Fruit fly (Drosophila melanogaster) whole organism: ENCODE data around the gene deltaCOP.

Experiments used
- CG8478 ChIP-seq: fragments of >200 bp; optimal IDR thresholded peaks from 2 replicates; lab custom pipeline; 2018; ENCODE audit warnings: inconsistent platforms
- EcR ChIP-seq, 2 experiments: fragments of >200 bp; optimal IDR thresholded peaks; 2 replicates each; lab custom pipeline; 2017; ENCODE audit warnings: missing biosample characterization in 2 of 2, missing genetic modification characterization in 2 of 2, missing genetic modification reagents in 2 of 2
- pan ChIP-seq: fragments of >200 bp; optimal IDR thresholded peaks from 2 replicates; lab custom pipeline; 2017
- psq ChIP-seq: fragments of >200 bp; optimal IDR thresholded peaks from 2 replicates; lab custom pipeline; 2017
- usp ChIP-seq: fragments of >200 bp; optimal IDR thresholded peaks from 2 replicates; lab custom pipeline; 2017; ENCODE audit warnings: missing biosample characterization, missing genetic modification characterization, mixed read lengths

dm6 chrX:1900123-1900818, 38.7 kb upstream of the deltaCOP start, which contains the start of gene arm:
- TF ChIP-seq pan (lab: Kevin White, UChicago) (no peak), psq (lab: Kevin White, UChicago) (no peak), CG8478 (lab: Kevin White, UChicago) (no peak), EcR (GFP tag; optimal IDR thresholded peaks at IDR 0.05; lab: Kevin White, UChicago) (no peak), usp (GFP tag; lab: Kevin White, UChicago) (no peak)
